Fruit fly (Drosophila melanogaster) whole organism, embryonic: ENCODE data around the gene CG34056.

ENCODE experiments used
- Aef1 ChIP-seq: fragments of 200-800 bp; sonication (Bioruptor generic); IDR thresholded peaks from 3 replicates; pipeline ENCODE4 v1.3.6; 2022; ENCODE audit warnings: missing biosample characterization, missing genetic modification characterization
- Atf3 ChIP-seq: fragments of 200-800 bp; sonication (Bioruptor generic); optimal IDR thresholded peaks from 3 replicates; lab custom pipeline; 2016; ENCODE audit warnings: missing biosample characterization, missing genetic modification characterization
- CG11696 ChIP-seq: fragments of 200-800 bp; sonication (Bioruptor generic); IDR thresholded peaks from 2 replicates; pipeline ENCODE4 v1.3.6; 2022; ENCODE audit warnings: missing biosample characterization, missing genetic modification characterization
- CG12071 ChIP-seq: fragments of 200-800 bp; sonication (Bioruptor generic); optimal IDR thresholded peaks from 3 replicates; lab custom pipeline; 2018; ENCODE audit warnings: missing biosample characterization, mild to moderate bottlenecking, missing genetic modification characterization
- CG12744 ChIP-seq: fragments of 200-800 bp; sonication (Bioruptor generic); optimal IDR thresholded peaks from 2 replicates; lab custom pipeline; 2016; ENCODE audit warnings: missing biosample characterization, missing genetic modification characterization
- CG15514 ChIP-seq: fragments of 200-800 bp; sonication (Bioruptor generic); optimal IDR thresholded peaks from 3 replicates; lab custom pipeline; 2017; ENCODE audit warnings: missing biosample characterization, missing genetic modification characterization, mild to moderate bottlenecking, moderate library complexity, missing genetic modification reagents
- CG1832 ChIP-seq: fragments of 200-800 bp; sonication (Bioruptor generic); optimal IDR thresholded peaks from 2 replicates; lab custom pipeline; 2017; ENCODE audit warnings: missing biosample characterization, mild to moderate bottlenecking, missing genetic modification characterization, inconsistent platforms
- CG18599 ChIP-seq: fragments of 200-800 bp; sonication (Bioruptor generic); optimal IDR thresholded peaks from 3 replicates; lab custom pipeline; 2017; ENCODE audit warnings: missing biosample characterization, missing genetic modification characterization, mild to moderate bottlenecking, moderate library complexity, missing genetic modification reagents
- CG2120 ChIP-seq: fragments of 200-800 bp; sonication (Bioruptor generic); optimal IDR thresholded peaks from 3 replicates; lab custom pipeline; 2016; ENCODE audit warnings: missing biosample characterization, missing genetic modification characterization
- CG2678 ChIP-seq: fragments of 200-800 bp; sonication (Bioruptor generic); optimal IDR thresholded peaks from 3 replicates; lab custom pipeline; 2019; ENCODE audit warnings: missing biosample characterization, mild to moderate bottlenecking, missing genetic modification characterization, moderate library complexity
- CG31224 ChIP-seq: fragments of 200-800 bp; sonication (Bioruptor generic); IDR thresholded peaks from 2 replicates; pipeline ENCODE4 v1.3.6; 2022; ENCODE audit warnings: missing biosample characterization, missing genetic modification characterization
- CG32532 ChIP-seq: fragments of 200-800 bp; sonication (Bioruptor generic); IDR thresholded peaks from 2 replicates; pipeline ENCODE4 v1.3.6; 2022; ENCODE audit warnings: missing biosample characterization, missing genetic modification characterization
- CG3281 ChIP-seq: fragments of 200-800 bp; sonication (Bioruptor generic); optimal IDR thresholded peaks from 3 replicates; lab custom pipeline; 2017; ENCODE audit warnings: missing biosample characterization, mild to moderate bottlenecking, missing genetic modification characterization
- CG5180 ChIP-seq: fragments of 200-800 bp; sonication (Bioruptor generic); optimal IDR thresholded peaks from 3 replicates; lab custom pipeline; 2017; ENCODE audit warnings: missing biosample characterization, missing genetic modification characterization, mild to moderate bottlenecking, moderate library complexity, missing genetic modification reagents
- CG5953 ChIP-seq: fragments of 200-800 bp; sonication (Bioruptor generic); IDR thresholded peaks from 2 replicates; pipeline ENCODE4 v1.3.6; 2022; ENCODE audit warnings: missing biosample characterization, missing genetic modification characterization
- CG7357 ChIP-seq: fragments of 200-800 bp; sonication (Bioruptor generic); IDR thresholded peaks from 3 replicates; pipeline ENCODE4 v1.3.6; 2022; ENCODE audit warnings: missing biosample characterization, missing genetic modification characterization
- CG7372 ChIP-seq: fragments of 200-800 bp; sonication (Bioruptor generic); IDR thresholded peaks from 2 replicates; pipeline ENCODE4 v1.3.6; 2022; ENCODE audit warnings: missing biosample characterization, missing genetic modification characterization
- CG8765 ChIP-seq: fragments of 200-800 bp; sonication (Bioruptor generic); IDR thresholded peaks from 2 replicates; pipeline ENCODE4 v1.3.6; 2022; ENCODE audit warnings: missing biosample characterization, missing genetic modification characterization
- CG9932 ChIP-seq: fragments of 200-800 bp; sonication (Bioruptor generic); IDR thresholded peaks from 2 replicates; pipeline ENCODE4 v1.3.6; 2022; ENCODE audit warnings: missing biosample characterization, missing genetic modification characterization
- Dbx ChIP-seq: fragments of 200-800 bp; sonication (Bioruptor generic); IDR thresholded peaks from 3 replicates; pipeline ENCODE4 v1.3.6; 2022; ENCODE audit warnings: missing biosample characterization, missing genetic modification characterization
- Dip2 ChIP-seq: fragments of 200-800 bp; sonication (Bioruptor generic); IDR thresholded peaks from 2 replicates; pipeline ENCODE4 v1.3.6; 2022; ENCODE audit warnings: missing biosample characterization, missing genetic modification characterization
- Drgx ChIP-seq: fragments of 200-800 bp; sonication (Bioruptor generic); IDR thresholded peaks from 2 replicates; pipeline ENCODE4 v1.3.6; 2022; ENCODE audit warnings: missing biosample characterization, missing genetic modification characterization
- E2f2 ChIP-seq: fragments of 200-800 bp; sonication (Bioruptor generic); IDR thresholded peaks from 2 replicates; pipeline ENCODE4 v1.3.6; 2022; ENCODE audit warnings: missing biosample characterization, missing genetic modification characterization
- Fer1 ChIP-seq: fragments of 200-800 bp; sonication (Bioruptor generic); optimal IDR thresholded peaks from 2 replicates; lab custom pipeline; 2017; ENCODE audit warnings: missing biosample characterization, mild to moderate bottlenecking, missing genetic modification characterization
- GATAe ChIP-seq: fragments of 200-800 bp; sonication (Bioruptor generic); conservative IDR thresholded peaks from 2 replicates; pipeline ENCODE4 v1.3.6; 2022; ENCODE audit warnings: missing biosample characterization, missing genetic modification characterization
- Kr ChIP-seq: fragments of 200-800 bp; sonication (Bioruptor generic); optimal IDR thresholded peaks from 2 replicates; lab custom pipeline; 2017; ENCODE audit warnings: missing biosample characterization, mild to moderate bottlenecking, missing genetic modification characterization
- Med ChIP-seq: fragments of 200-800 bp; sonication (Bioruptor generic); peaks from one replicate; lab custom pipeline; 2016; ENCODE audit warnings: missing biosample characterization, missing genetic modification characterization, mild to moderate bottlenecking, inconsistent platforms, moderate library complexity
- Meics ChIP-seq: fragments of 200-800 bp; sonication (Bioruptor generic); optimal IDR thresholded peaks from 2 replicates; lab custom pipeline; 2017; ENCODE audit warnings: missing biosample characterization, mild to moderate bottlenecking, missing genetic modification characterization
- Mrtf ChIP-seq: fragments of 200-800 bp; sonication (Bioruptor generic); IDR thresholded peaks from 3 replicates; pipeline ENCODE4 v1.3.6; 2022; ENCODE audit warnings: missing biosample characterization, missing genetic modification characterization
- Sox100B ChIP-seq: fragments of 200-800 bp; sonication (Bioruptor generic); optimal IDR thresholded peaks from 3 replicates; lab custom pipeline; 2018; ENCODE audit warnings: missing biosample characterization, mild to moderate bottlenecking, missing genetic modification characterization
- Taf1 ChIP-seq: fragments of 200-800 bp; sonication (Bioruptor generic); IDR thresholded peaks from 2 replicates; pipeline ENCODE4 v1.3.6; 2022; ENCODE audit warnings: missing biosample characterization, missing genetic modification characterization
- bbx ChIP-seq: fragments of 200-800 bp; sonication (Bioruptor generic); IDR thresholded peaks from 2 replicates; pipeline ENCODE4 v1.3.6; 2022; ENCODE audit warnings: missing biosample characterization, missing genetic modification characterization; ENCODE audit not compliant: partially characterized antibody
- chinmo ChIP-seq: fragments of 200-800 bp; sonication (Bioruptor generic); IDR thresholded peaks from 4 replicates; pipeline ENCODE4 v1.3.6; 2022; ENCODE audit warnings: missing biosample characterization, missing genetic modification characterization; ENCODE audit not compliant: partially characterized antibody
- croc ChIP-seq: fragments of 200-800 bp; sonication (Bioruptor generic); conservative IDR thresholded peaks from 3 replicates; pipeline ENCODE4 v1.3.6; 2022; ENCODE audit warnings: missing biosample characterization, missing genetic modification characterization
- dysf ChIP-seq: fragments of 200-800 bp; sonication (Bioruptor generic); IDR thresholded peaks from 3 replicates; pipeline ENCODE4 v1.3.6; 2022; ENCODE audit warnings: missing biosample characterization, missing genetic modification characterization
- emc ChIP-seq: fragments of 200-800 bp; sonication (Bioruptor generic); optimal IDR thresholded peaks from 2 replicates; lab custom pipeline; 2016; ENCODE audit warnings: missing biosample characterization, missing genetic modification characterization
- hkb ChIP-seq, 2 experiments: fragments of 200-800 bp in 1 of 2; fragments of >200 bp in 1 of 2; sonication (Bioruptor generic) in 1 of 2; IDR thresholded peaks in 1 of 2; optimal IDR thresholded peaks in 1 of 2; 2 replicates each; pipeline versions ENCODE4 v1.3.6 to Lab custom; 2017 to 2022; ENCODE audit warnings: missing biosample characterization in 1 of 2, missing genetic modification characterization in 1 of 2
- lab ChIP-seq: fragments of 200-800 bp; sonication (Bioruptor generic); optimal IDR thresholded peaks from 3 replicates; lab custom pipeline; 2017; ENCODE audit warnings: missing biosample characterization, missing genetic modification characterization, mild to moderate bottlenecking, moderate library complexity, missing genetic modification reagents
- lmd ChIP-seq: fragments of 200-800 bp; sonication (Bioruptor generic); IDR thresholded peaks from 2 replicates; pipeline ENCODE4 v1.3.6; 2022; ENCODE audit warnings: missing biosample characterization, missing genetic modification characterization
- mam ChIP-seq: fragments of 200-800 bp; sonication (Bioruptor generic); optimal IDR thresholded peaks from 3 replicates; lab custom pipeline; 2016; ENCODE audit warnings: missing biosample characterization, missing genetic modification characterization
- nau ChIP-seq: fragments of 200-800 bp; sonication (Bioruptor generic); optimal IDR thresholded peaks from 3 replicates; lab custom pipeline; 2017; ENCODE audit warnings: missing biosample characterization, mild to moderate bottlenecking, missing genetic modification characterization, missing genetic modification reagents
- pan ChIP-seq, 4 experiments: fragments of >200 bp in 3 of 4; fragments of 200-800 bp in 1 of 4; sonication (Bioruptor generic) in 1 of 4; optimal IDR thresholded peaks in 3 of 4; IDR thresholded peaks in 1 of 4; 2 replicates each; pipeline versions ENCODE4 v1.3.6 to Lab custom; 2017 to 2022; ENCODE audit warnings: missing biosample characterization in 2 of 4, missing genetic modification characterization in 2 of 4, mixed read lengths in 1 of 4
- scrt ChIP-seq: fragments of 200-800 bp; sonication (Bioruptor generic); optimal IDR thresholded peaks from 2 replicates; lab custom pipeline; 2018; ENCODE audit warnings: missing biosample characterization, mild to moderate bottlenecking, missing genetic modification characterization, moderate library complexity
- sens ChIP-seq: fragments of 200-800 bp; sonication (Bioruptor generic); peaks from one replicate; lab custom pipeline; 2016; ENCODE audit warnings: missing biosample characterization, missing genetic modification characterization
- so ChIP-seq: fragments of 200-800 bp; sonication (Bioruptor generic); IDR thresholded peaks from 3 replicates; pipeline ENCODE4 v1.3.6; 2022; ENCODE audit warnings: missing biosample characterization, missing genetic modification characterization
- sob ChIP-seq: fragments of 200-800 bp; sonication (Bioruptor generic); IDR thresholded peaks from 2 replicates; pipeline ENCODE4 v1.3.6; 2022; ENCODE audit warnings: missing biosample characterization, missing genetic modification characterization
- vvl ChIP-seq: fragments of 200-800 bp; sonication (Bioruptor generic); IDR thresholded peaks from 2 replicates; pipeline ENCODE4 v1.3.6; 2022; ENCODE audit warnings: missing biosample characterization, missing genetic modification characterization
- zfh1 ChIP-seq: fragments of 200-800 bp; sonication (Bioruptor generic); IDR thresholded peaks from 3 replicates; pipeline ENCODE4 v1.3.6; 2022; ENCODE audit warnings: missing biosample characterization, missing genetic modification characterization

Gene CG34056

DNA sequence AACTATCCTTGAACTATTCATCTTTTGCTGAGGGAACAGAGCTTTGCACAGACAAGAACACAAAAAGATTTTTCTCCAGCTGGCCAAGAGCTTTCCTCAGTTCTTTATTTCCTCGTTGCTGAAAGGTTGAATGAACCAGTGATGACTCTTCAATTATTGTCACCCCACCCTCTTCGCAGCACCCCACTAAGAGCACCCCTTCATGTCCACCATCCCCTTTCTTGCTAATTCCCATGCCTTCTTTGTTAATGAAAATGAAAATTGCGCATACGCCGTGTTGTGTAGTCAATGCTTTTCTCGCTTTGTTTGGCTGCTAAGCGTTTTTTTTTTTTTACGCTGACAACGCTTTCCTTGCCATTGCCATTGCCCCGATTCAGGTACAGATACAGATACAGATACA lies 12.0 kb upstream of the CG34056 start:
- TF ChIP-seq Drgx (GFP tag; lab: Robert Waterston, UW) (no peak), CG7372 (GFP tag; lab: Robert Waterston, UW) (peak; percentile 12; the same call in 1 of the 2 replicates), Atf3 (GFP tag; lab: Kevin White, UChicago) (no peak), Dip2 (no peak), CG12071 (no peak), CG15514 (GFP tag; lab: Kevin White, UChicago) (peak; percentile 20), CG5180 (GFP tag; lab: Kevin White, UChicago) (no peak), bbx (GFP tag; lab: Robert Waterston, UW) (no peak), lmd (GFP tag; lab: Robert Waterston, UW) (no peak), chinmo (GFP tag; lab: Robert Waterston, UW) (0 out of 4 replicates have a peak, but pooled peaks have one; percentile 10), CG8765 (GFP tag; lab: Robert Waterston, UW) (no peak), CG1832 (no peak), emc (GFP tag; lab: Kevin White, UChicago) (no peak)
- TF ChIP-seq, all 482 proteins: peak for 3

dm6 chr3L:884239-884638 lies 11.5 kb upstream of the CG34056 start:
- TF ChIP-seq CG5953 (GFP tag; lab: Robert Waterston, UW) (no peak), CG18599 (GFP tag; lab: Kevin White, UChicago) (peak; percentile 66), Drgx (GFP tag; lab: Robert Waterston, UW) (peak; percentile 24; the same call in 1 of the 2 replicates), lab (GFP tag; lab: Kevin White, UChicago) (peak; percentile 46), CG2120 (GFP tag; lab: Kevin White, UChicago) (peak; percentile 5), E2f2 (GFP tag; lab: Robert Waterston, UW) (no peak), Fer1 (no peak), Kr (no peak), croc (GFP tag; lab: Robert Waterston, UW) (no peak), zfh1 (GFP tag; lab: Robert Waterston, UW) (peak; percentile 13; the same call in 1 of the 3 replicates), CG32532 (peak; percentile 58), nau (GFP tag; lab: Kevin White, UChicago) (no peak), hkb (optimal IDR thresholded peaks at IDR 0.05; lab: Kevin White, UChicago) (no peak), hkb (GFP tag; IDR thresholded peaks at IDR 0.05; lab: Robert Waterston, UW) (0 out of 2 replicates have a peak, but pooled peaks have one; percentile 42), dysf (GFP tag; lab: Robert Waterston, UW) (peak; percentile 40; the same call in 1 of the 3 replicates), CG3281 (GFP tag; lab: Kevin White, UChicago) (peak; percentile 15), Sox100B (GFP tag; lab: Kevin White, UChicago) (no peak), Mrtf (GFP tag; lab: Robert Waterston, UW) (peak; percentile 10; the same call in 1 of the 3 replicates), Dbx (peak; percentile 54; the same call in 2 of the 3 replicates), Aef1 (peak; percentile 40; the same call in 1 of the 3 replicates), pan (optimal IDR thresholded peaks at IDR 0.05; lab: Kevin White, UChicago) (no peak), pan (GFP tag; optimal IDR thresholded peaks at IDR 0.05 in 1 of 2, IDR thresholded peaks at IDR 0.05 in 1 of 2) (peak in 1 of 2 experiments; percentile 27), mam (peak; percentile 26), CG2678 (tag; lab: Kevin White, UChicago) (peak; percentile 27), CG11696 (no peak), sob (GFP tag; lab: Robert Waterston, UW) (peak; percentile 23; the same call in 1 of the 2 replicates), CG9932 (peak; percentile 23; the same call in 1 of the 2 replicates), CG31224 (0 out of 2 replicates have a peak, but pooled peaks have one; percentile 25), Med (GFP tag; lab: Kevin White, UChicago) (peak; percentile 84), so (no peak), CG12744 (no peak), vvl (GFP tag; lab: Robert Waterston, UW) (peak; percentile 30; the same call in 1 of the 2 replicates), Taf1 (peak; percentile 7; the same call in 1 of the 2 replicates), GATAe (GFP tag; lab: Robert Waterston, UW) (0 out of 2 replicates have a peak, but pooled peaks have one; percentile 10), scrt (GFP tag; lab: Kevin White, UChicago) (peak; percentile 75), sens (GFP tag; lab: Kevin White, UChicago) (no peak), Meics (GFP tag; lab: Kevin White, UChicago) (peak; percentile 33), CG7357 (GFP tag; lab: Robert Waterston, UW) (no peak)
